Fruit fly (Drosophila melanogaster) whole organism, adult: ENCODE results near the gene Syx13.

Experiments
- CG14711 ChIP-seq: fragments of 200-800 bp; sonication (Bioruptor generic); optimal IDR thresholded peaks from 2 replicates; lab custom pipeline; 2018; ENCODE audit warnings: missing biosample characterization, mild to moderate bottlenecking, missing genetic modification characterization, moderate library complexity
- CG7045 ChIP-seq: fragments of 200-800 bp; sonication (Bioruptor generic); optimal IDR thresholded peaks from 2 replicates; lab custom pipeline; 2017; ENCODE audit warnings: missing biosample characterization, mild to moderate bottlenecking, missing genetic modification characterization

- no peak for TF ChIP-seq CG14711 (tag; lab: Kevin White, UChicago)
- no peak for TF ChIP-seq CG7045 (GFP tag; lab: Kevin White, UChicago)
Observed at dm6 chr3L:13033361-13033760, 10.9 kb upstream of the Syx13 start.
